Worm (Caenorhabditis elegans) whole organism, mixed stage, embryonic: ENCODE data around the gene pqn-94.

Experiments
- bed-3 ChIP-seq: fragments of 200-800 bp; sonication (Bioruptor generic); optimal IDR thresholded peaks from 3 replicates; lab custom pipeline; 2018; ENCODE audit warnings: mild to moderate bottlenecking, missing genetic modification characterization, moderate library complexity, missing compliant biosample characterization
- elt-1 ChIP-seq: sonication (generic microtip); optimal IDR thresholded peaks from 2 replicates; lab custom pipeline; 2017; ENCODE audit warnings: missing genetic modification characterization, mild to moderate bottlenecking, missing compliant biosample characterization, antibody characterized with exemption, moderate library complexity, borderline replicate concordance; ENCODE audit not compliant: insufficient read depth
- lsy-2 ChIP-seq: fragments of 150-350 bp; optimal IDR thresholded peaks from 2 replicates; lab custom pipeline; 2014; ENCODE audit warnings: missing biosample characterization, missing genetic modification characterization
- unc-62 ChIP-seq: fragments of 150-350 bp; optimal IDR thresholded peaks from 2 replicates; lab custom pipeline; 2014; ENCODE audit warnings: missing biosample characterization, missing genetic modification reagents, missing genetic modification characterization

- TF ChIP-seq elt-1 (no peak), unc-62 (GFP tag; lab: Kevin White, UChicago) (no peak), bed-3 (GFP tag; lab: Kevin White, UChicago) (no peak), lsy-2 (tag; lab: Kevin White, UChicago) (peak; percentile 4)
Observed at ce11 chrV:20249438-20250120, 30.1 kb downstream of the pqn-94 start, which contains the start of gene swsn-1.
